Fruit fly (Drosophila melanogaster): ENCODE results near the gene DENR.
A peak's percentile ranks its signal among the peaks of the same experiment; 100 is the strongest.

Gene DENR

DNA sequence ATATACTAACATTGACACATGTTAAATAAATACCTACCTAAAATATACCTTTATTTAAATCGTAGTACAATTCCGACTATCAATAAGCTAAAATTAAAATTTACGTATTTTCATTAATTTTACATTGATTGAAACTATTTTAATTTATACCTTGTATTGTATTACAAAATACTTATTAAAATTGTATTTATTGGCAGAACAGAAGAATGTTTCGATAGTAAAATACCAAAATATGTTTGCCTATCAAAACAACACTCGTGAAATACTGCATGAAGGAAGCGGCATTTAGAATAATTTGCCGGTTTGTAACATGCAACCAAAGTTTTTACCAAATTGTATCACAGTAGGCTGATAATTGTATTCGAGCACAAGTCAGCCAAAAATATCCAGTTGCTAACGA, at the start of gene DENR, which contains the start of gene CG4880:
DENR (minus strand) TSS at position 10 of the 400 bp plus-strand sequence.
CG4880 (plus strand) TSS at position 268 of the 400 bp plus-strand sequence.
- TF ChIP-seq cic (GFP tag; optimal IDR thresholded peaks at IDR 0.05): no peak
- TF ChIP-seq ovo (GFP tag; optimal IDR thresholded peaks at IDR 0.05): no peak
- no peak for TF ChIP-seq CG5204 (GFP tag; optimal IDR thresholded peaks at IDR 0.05)
- TF ChIP-seq Hr96 (GFP tag; optimal IDR thresholded peaks at IDR 0.05): no peak
- no peak for TF ChIP-seq CG12768 (GFP tag; optimal IDR thresholded peaks at IDR 0.05)
- no peak for TF ChIP-seq CG1620 (GFP tag; optimal IDR thresholded peaks at IDR 0.05)
- no peak for TF ChIP-seq CG33017 (tag; optimal IDR thresholded peaks at IDR 0.05)
- no peak for TF ChIP-seq cnc (optimal IDR thresholded peaks at IDR 0.05)
- TF ChIP-seq CG7101 (tag; optimal IDR thresholded peaks at IDR 0.05): no peak
- no peak for TF ChIP-seq pad (GFP tag; optimal IDR thresholded peaks at IDR 0.05)
- TF ChIP-seq kay (GFP tag; ENCODE audit: borderline replicate concordance): no peak
- TF ChIP-seq tj (GFP tag; optimal IDR thresholded peaks at IDR 0.05): no peak
- no peak for TF ChIP-seq CG14711 (tag; optimal IDR thresholded peaks at IDR 0.05)
- no peak for TF ChIP-seq Clk (GFP tag; optimal IDR thresholded peaks at IDR 0.05)

- TF ChIP-seq toe (GFP tag; optimal IDR thresholded peaks at IDR 0.05): no peak
- TF ChIP-seq tj (GFP tag; optimal IDR thresholded peaks at IDR 0.05): no peak
- no peak for TF ChIP-seq Mnt (GFP tag; optimal IDR thresholded peaks at IDR 0.05)
- no peak for TF ChIP-seq CG12768 (GFP tag; optimal IDR thresholded peaks at IDR 0.05)
- TF ChIP-seq bab1 (GFP tag; optimal IDR thresholded peaks at IDR 0.05): no peak
- no peak for TF ChIP-seq kay (GFP tag; ENCODE audit: borderline replicate concordance)
Measured at dm6 chrX:16934430-16934829, 48.1 kb upstream of the DENR start.

DNA sequence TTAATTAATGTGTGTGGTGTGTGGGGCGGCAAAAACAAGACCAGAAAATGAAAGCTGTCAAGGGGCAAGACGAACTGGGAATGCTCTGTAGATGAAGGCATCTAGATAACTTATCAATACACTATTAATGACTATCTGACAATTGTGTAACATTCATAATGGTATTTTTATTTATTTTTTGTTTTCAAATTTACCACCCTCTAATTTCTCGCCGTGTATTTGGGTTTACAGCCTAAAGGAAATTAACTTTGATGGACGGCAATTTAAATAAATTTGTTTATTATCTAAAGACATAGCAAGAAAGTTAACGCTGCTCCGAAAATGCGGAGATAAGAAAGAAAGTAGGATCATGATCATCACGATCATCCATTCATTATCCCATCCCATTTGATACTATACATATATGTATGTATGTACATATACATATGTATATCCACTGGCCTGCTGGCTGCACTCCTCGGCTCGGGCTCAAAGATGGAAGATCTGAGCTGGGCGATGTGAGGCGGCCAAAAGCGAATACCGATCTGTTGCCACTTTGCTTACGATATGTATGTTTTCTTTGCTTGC, 46.5 kb upstream of the DENR start:
- no peak for TF ChIP-seq Hr96 (GFP tag; optimal IDR thresholded peaks at IDR 0.05)
- no peak for TF ChIP-seq CG1620 (GFP tag; optimal IDR thresholded peaks at IDR 0.05)
- TF ChIP-seq CG7045 (GFP tag; optimal IDR thresholded peaks at IDR 0.05): no peak
- TF ChIP-seq CG5204 (GFP tag; optimal IDR thresholded peaks at IDR 0.05): no peak
- no peak for TF ChIP-seq cic (GFP tag; optimal IDR thresholded peaks at IDR 0.05)
- no peak for TF ChIP-seq Clk (GFP tag; optimal IDR thresholded peaks at IDR 0.05)
- no peak for TF ChIP-seq pad (GFP tag; optimal IDR thresholded peaks at IDR 0.05)
- no peak for TF ChIP-seq CG14711 (tag; optimal IDR thresholded peaks at IDR 0.05)
- TF ChIP-seq Mnt (GFP tag; optimal IDR thresholded peaks at IDR 0.05): no peak
- no peak for TF ChIP-seq CG11617 (GFP tag; optimal IDR thresholded peaks at IDR 0.05)
- no peak for TF ChIP-seq CG7101 (tag; optimal IDR thresholded peaks at IDR 0.05)
- TF ChIP-seq tj (GFP tag; optimal IDR thresholded peaks at IDR 0.05): no peak
- TF ChIP-seq toe (GFP tag; optimal IDR thresholded peaks at IDR 0.05): no peak
- no peak for TF ChIP-seq ovo (GFP tag; optimal IDR thresholded peaks at IDR 0.05)
- TF ChIP-seq cnc (optimal IDR thresholded peaks at IDR 0.05): no peak
- no peak for TF ChIP-seq CG12768 (GFP tag; optimal IDR thresholded peaks at IDR 0.05)
- TF ChIP-seq CG33017 (tag; optimal IDR thresholded peaks at IDR 0.05): no peak

dm6 chrX:16931994-16932819, 45.8 kb upstream of the DENR start:
- TF ChIP-seq kay (GFP tag; ENCODE audit: borderline replicate concordance): peak; percentile 27
- TF ChIP-seq cic (GFP tag; optimal IDR thresholded peaks at IDR 0.05): no peak
- no peak for TF ChIP-seq Clk (GFP tag; optimal IDR thresholded peaks at IDR 0.05)

dm6 chrX:16930465-16931286, 44.3 kb upstream of the DENR start:
- TF ChIP-seq Mnt (GFP tag; optimal IDR thresholded peaks at IDR 0.05) (no peak), CG7045 (GFP tag; optimal IDR thresholded peaks at IDR 0.05) (no peak), kay (GFP tag; ENCODE audit: borderline replicate concordance) (peak; percentile 26), Crg-1 (GFP tag; optimal IDR thresholded peaks at IDR 0.05) (no peak), pad (GFP tag; optimal IDR thresholded peaks at IDR 0.05) (no peak), CG14711 (tag; optimal IDR thresholded peaks at IDR 0.05) (peak; percentile 12), CG33017 (tag; optimal IDR thresholded peaks at IDR 0.05) (no peak), CG1620 (GFP tag; optimal IDR thresholded peaks at IDR 0.05) (no peak), cnc (optimal IDR thresholded peaks at IDR 0.05) (no peak), CG7101 (tag; optimal IDR thresholded peaks at IDR 0.05) (peak; percentile 31)

dm6 chrX:16926726-16927125, 40.4 kb upstream of the DENR start:
- TF ChIP-seq kay (GFP tag; ENCODE audit: borderline replicate concordance) (no peak), Mnt (GFP tag; optimal IDR thresholded peaks at IDR 0.05) (no peak), CG14711 (tag; optimal IDR thresholded peaks at IDR 0.05) (no peak), Clk (GFP tag; optimal IDR thresholded peaks at IDR 0.05) (no peak), bab1 (GFP tag; optimal IDR thresholded peaks at IDR 0.05) (no peak), cnc (optimal IDR thresholded peaks at IDR 0.05) (no peak), CG7045 (GFP tag; optimal IDR thresholded peaks at IDR 0.05) (no peak), CG11617 (GFP tag; optimal IDR thresholded peaks at IDR 0.05) (no peak), ovo (GFP tag; optimal IDR thresholded peaks at IDR 0.05) (no peak), Hr96 (GFP tag; optimal IDR thresholded peaks at IDR 0.05) (no peak), pad (GFP tag; optimal IDR thresholded peaks at IDR 0.05) (no peak), tj (GFP tag; optimal IDR thresholded peaks at IDR 0.05) (no peak), CG5204 (GFP tag; optimal IDR thresholded peaks at IDR 0.05) (no peak), CG1620 (GFP tag; optimal IDR thresholded peaks at IDR 0.05) (no peak), CG7101 (tag; optimal IDR thresholded peaks at IDR 0.05) (no peak), Crg-1 (GFP tag; optimal IDR thresholded peaks at IDR 0.05) (no peak), CG33017 (tag; optimal IDR thresholded peaks at IDR 0.05) (no peak), CG12768 (GFP tag; optimal IDR thresholded peaks at IDR 0.05) (no peak), cic (GFP tag; optimal IDR thresholded peaks at IDR 0.05) (no peak), toe (GFP tag; optimal IDR thresholded peaks at IDR 0.05) (no peak)

All from whole organism, adult.